Fruit fly (Drosophila melanogaster): ENCODE results near the gene CG14932.

Gene CG14932

DNA sequence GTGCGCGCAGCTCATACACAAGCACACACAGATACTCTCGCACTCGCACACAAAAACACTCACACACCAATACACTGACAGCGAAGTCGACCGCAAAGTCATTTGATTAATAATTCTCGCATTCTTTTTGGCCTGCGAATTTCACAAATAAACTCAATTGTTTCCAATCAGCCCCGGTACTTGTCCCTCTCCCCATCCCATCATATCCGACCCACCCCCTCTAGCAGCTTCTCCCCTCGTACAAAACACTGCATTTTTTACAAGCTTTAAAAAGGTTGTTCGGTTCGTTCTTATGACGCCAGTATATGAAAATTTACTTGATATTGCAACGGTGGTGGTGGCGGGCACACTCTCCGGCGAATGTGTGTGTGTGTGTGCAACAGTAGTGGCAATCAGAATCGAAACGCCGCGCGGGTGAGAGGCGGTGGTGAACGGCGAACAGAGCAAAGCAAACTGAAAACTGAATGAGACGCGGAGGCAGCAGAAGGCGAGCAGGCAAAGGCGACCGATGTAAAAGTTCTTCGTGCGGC lies 18.0 kb downstream of the CG14932 start (continued):
- TF ChIP-seq CG7372 (GFP tag; IDR thresholded peaks at IDR 0.05) (no peak), Hsf (GFP tag; optimal IDR thresholded peaks at IDR 0.05) (no peak), CG3407 (GFP tag; optimal IDR thresholded peaks at IDR 0.05) (no peak), crp (GFP tag; optimal IDR thresholded peaks at IDR 0.05) (no peak), Sry-δ (GFP tag; optimal IDR thresholded peaks at IDR 0.05) (no peak), grn (GFP tag; optimal IDR thresholded peaks at IDR 0.05) (no peak), CG13775 (GFP tag; optimal IDR thresholded peaks at IDR 0.05) (no peak), CG8478 (optimal IDR thresholded peaks at IDR 0.05) (peak; percentile 80), hth (optimal IDR thresholded peaks at IDR 0.05) (no peak), CG18476 (GFP tag; optimal IDR thresholded peaks at IDR 0.05) (no peak), HLH3B (GFP tag; IDR thresholded peaks at IDR 0.05) (no peak), ap (GFP tag; IDR thresholded peaks at IDR 0.05) (no peak), peb (GFP tag; IDR thresholded peaks at IDR 0.05) (no peak), Bteb2 (GFP tag; optimal IDR thresholded peaks at IDR 0.05) (no peak), bigmax (GFP tag; optimal IDR thresholded peaks at IDR 0.05) (no peak), tna (GFP tag; IDR thresholded peaks at IDR 0.05; ENCODE audit: partially characterized antibody) (no peak), zfh1 (GFP tag; IDR thresholded peaks at IDR 0.05) (peak; percentile 23; the same call in 1 of the 3 replicates), Fer2 (tag; optimal IDR thresholded peaks at IDR 0.05) (no peak), CG33213 (GFP tag; optimal IDR thresholded peaks at IDR 0.05) (no peak), Mes4 (GFP tag; optimal IDR thresholded peaks at IDR 0.05) (peak; percentile 48), CG11696 (GFP tag; IDR thresholded peaks at IDR 0.05) (no peak), CG4820 (GFP tag; optimal IDR thresholded peaks at IDR 0.05) (no peak), lmd (GFP tag; IDR thresholded peaks at IDR 0.05) (no peak), CG12219 (GFP tag; optimal IDR thresholded peaks at IDR 0.05) (peak; percentile 9), CG11456 (GFP tag; IDR thresholded peaks at IDR 0.05) (no peak; the same call in 2 of the 3 replicates), h (optimal IDR thresholded peaks at IDR 0.05) (no peak), CG9797 (GFP tag; optimal IDR thresholded peaks at IDR 0.05) (no peak), CG4424 (GFP tag; optimal IDR thresholded peaks at IDR 0.05) (no peak), CG15011 (GFP tag; optimal IDR thresholded peaks at IDR 0.05) (no peak), zfh2 (GFP tag; optimal IDR thresholded peaks at IDR 0.05) (no peak), Dbx (GFP tag; IDR thresholded peaks at IDR 0.05) (peak; percentile 68; the same call in 2 of the 3 replicates), pzg (GFP tag; optimal IDR thresholded peaks at IDR 0.05) (peak; percentile 25), Jarid2 (GFP tag; optimal IDR thresholded peaks at IDR 0.05) (peak; percentile 87), Usf (GFP tag; optimal IDR thresholded peaks at IDR 0.05) (no peak), CG8924 (tag; optimal IDR thresholded peaks at IDR 0.05) (peak; percentile 14), CG7556 (GFP tag; optimal IDR thresholded peaks at IDR 0.05) (no peak), inv (GFP tag; IDR thresholded peaks at IDR 0.05; ENCODE audit: partially characterized antibody) (peak; percentile 23; the same call in 1 of the 2 replicates), CG17612 (GFP tag; IDR thresholded peaks at IDR 0.05) (no peak), mld (GFP tag; IDR thresholded peaks at IDR 0.05; ENCODE audit: partially characterized antibody) (no peak), CG18764 (GFP tag; optimal IDR thresholded peaks at IDR 0.05) (no peak), NFAT (GFP tag; IDR thresholded peaks at IDR 0.05) (peak; percentile 68), CG5245 (GFP tag; optimal IDR thresholded peaks at IDR 0.05) (no peak), vvl (GFP tag; IDR thresholded peaks at IDR 0.05) (peak; percentile 60), lab (GFP tag; optimal IDR thresholded peaks at IDR 0.05) (peak; percentile 65), CG1024 (GFP tag; IDR thresholded peaks at IDR 0.05) (no peak), CHES-1-like (GFP tag; optimal IDR thresholded peaks at IDR 0.05) (peak; percentile 1), Sry-β (GFP tag; optimal IDR thresholded peaks at IDR 0.05) (no peak), kay (GFP tag; optimal IDR thresholded peaks at IDR 0.05) (no peak), CG14965 (GFP tag; optimal IDR thresholded peaks at IDR 0.05; ENCODE audit: borderline replicate concordance) (no peak), CG17385 (GFP tag; optimal IDR thresholded peaks at IDR 0.05) (peak; percentile 27), CG2875 (GFP tag; optimal IDR thresholded peaks at IDR 0.05) (no peak), onecut (GFP tag; IDR thresholded peaks at IDR 0.05) (peak; percentile 57)

Data from whole organism, embryonic.